Worm (Caenorhabditis elegans) whole organism, young adult: ENCODE data around the gene F08F1.4.

ENCODE experiments used
- B0261.1 ChIP-seq: sonication (generic microtip); optimal IDR thresholded peaks from 2 replicates; lab custom pipeline; 2016; ENCODE audit warnings: mild to moderate bottlenecking, missing genetic modification characterization, moderate library complexity, missing compliant biosample characterization
- B0336.3 ChIP-seq: fragments of 200-800 bp; sonication (Bioruptor generic); IDR thresholded peaks from 2 replicates; pipeline ENCODE4 v1.3.6; 2022; ENCODE audit warnings: missing genetic modification characterization, missing compliant biosample characterization
- F23B12.7 ChIP-seq: sonication (generic microtip); optimal IDR thresholded peaks from 2 replicates; lab custom pipeline; 2017; ENCODE audit warnings: missing genetic modification characterization, mild to moderate bottlenecking, missing compliant biosample characterization, antibody characterized with exemption, moderate library complexity; ENCODE audit not compliant: insufficient read depth
- F52B5.7 ChIP-seq: sonication (generic microtip); optimal IDR thresholded peaks from 2 replicates; lab custom pipeline; 2016; ENCODE audit warnings: mild to moderate bottlenecking, missing genetic modification characterization, missing compliant biosample characterization
- F55B11.4 ChIP-seq: sonication (generic microtip); optimal IDR thresholded peaks from 2 replicates; lab custom pipeline; 2016; ENCODE audit warnings: missing compliant biosample characterization, missing genetic modification characterization, borderline replicate concordance; ENCODE audit not compliant: insufficient read depth
- T07F8.4 ChIP-seq: sonication (generic microtip); optimal IDR thresholded peaks from 2 replicates; lab custom pipeline; 2016; ENCODE audit warnings: mild to moderate bottlenecking, missing genetic modification characterization, moderate library complexity, missing compliant biosample characterization
- T26A5.8 ChIP-seq: sonication (generic microtip); optimal IDR thresholded peaks from 2 replicates; lab custom pipeline; 2016; ENCODE audit warnings: missing genetic modification characterization, missing compliant biosample characterization
- Y53G8AR.9 ChIP-seq: fragments of 200-800 bp; sonication (Bioruptor generic); conservative IDR thresholded peaks from 2 replicates; pipeline ENCODE4 v1.3.6; 2022; ENCODE audit warnings: missing genetic modification reagents, missing genetic modification characterization, missing compliant biosample characterization
- Y79H2A.3 ChIP-seq: fragments of 200-800 bp; sonication (Bioruptor generic); conservative IDR thresholded peaks from 2 replicates; pipeline ENCODE4 v1.3.6; 2022; ENCODE audit warnings: missing genetic modification reagents, missing genetic modification characterization, missing compliant biosample characterization
- aptf-3 ChIP-seq: fragments of 200-800 bp; sonication (Bioruptor generic); IDR thresholded peaks from 2 replicates; pipeline ENCODE4 v1.3.6; 2022; ENCODE audit warnings: missing genetic modification characterization, missing compliant biosample characterization
- atf-7 ChIP-seq: sonication (generic microtip); optimal IDR thresholded peaks from 2 replicates; lab custom pipeline; 2017; ENCODE audit warnings: mild to moderate bottlenecking, missing genetic modification characterization, missing compliant biosample characterization
- attf-5 ChIP-seq: fragments of 200-800 bp; sonication (Bioruptor generic); optimal IDR thresholded peaks from 2 replicates; lab custom pipeline; 2018; ENCODE audit warnings: mild to moderate bottlenecking, missing genetic modification characterization, missing compliant biosample characterization
- bed-2 ChIP-seq: fragments of 200-800 bp; sonication (Bioruptor generic); IDR thresholded peaks from 2 replicates; pipeline ENCODE4 v1.3.6; 2022; ENCODE audit warnings: missing genetic modification reagents, missing genetic modification characterization, missing compliant biosample characterization
- ccch-3 ChIP-seq: fragments of 200-800 bp; sonication (Bioruptor generic); optimal IDR thresholded peaks from 2 replicates; lab custom pipeline; 2018; ENCODE audit warnings: mild to moderate bottlenecking, missing genetic modification characterization, missing compliant biosample characterization
- cebp-2 ChIP-seq: fragments of 200-800 bp; sonication (Bioruptor generic); IDR thresholded peaks from 2 replicates; pipeline ENCODE4 v1.3.6; 2022; ENCODE audit warnings: missing genetic modification characterization, missing compliant biosample characterization
- ceh-40 ChIP-seq: fragments of 200-800 bp; sonication (Bioruptor generic); IDR thresholded peaks from 2 replicates; pipeline ENCODE4 v1.3.6; 2022; ENCODE audit warnings: missing genetic modification characterization, missing compliant biosample characterization
- ceh-79 ChIP-seq: sonication (generic microtip); optimal IDR thresholded peaks from 2 replicates; lab custom pipeline; 2017; ENCODE audit warnings: mild to moderate bottlenecking, missing genetic modification characterization, missing compliant biosample characterization
- ceh-91 ChIP-seq: fragments of 200-800 bp; sonication (Bioruptor generic); IDR thresholded peaks from 2 replicates; pipeline ENCODE4 v1.3.6; 2022; ENCODE audit warnings: missing genetic modification reagents, missing genetic modification characterization, missing compliant biosample characterization
- die-1 ChIP-seq: sonication (generic microtip); optimal IDR thresholded peaks from 2 replicates; lab custom pipeline; 2016; ENCODE audit warnings: missing genotype, mild to moderate bottlenecking, missing genetic modification characterization, missing compliant biosample characterization
- dox-1 ChIP-seq: fragments of 200-800 bp; sonication (Bioruptor generic); IDR thresholded peaks from 2 replicates; pipeline ENCODE4 v1.3.6; 2022; ENCODE audit warnings: missing genetic modification reagents, missing genetic modification characterization, missing compliant biosample characterization
- dpl-1 ChIP-seq: fragments of 150-350 bp; optimal IDR thresholded peaks from 2 replicates; lab custom pipeline; 2014; ENCODE audit warnings: missing biosample characterization, missing genetic modification reagents, missing genetic modification characterization
- egrh-3 ChIP-seq: fragments of 200-800 bp; sonication (Bioruptor generic); IDR thresholded peaks from 2 replicates; pipeline ENCODE4 v1.3.6; 2022; ENCODE audit warnings: missing genetic modification reagents, missing genetic modification characterization, missing compliant biosample characterization
- ekl-4 ChIP-seq: fragments of 200-800 bp; sonication (Bioruptor generic); IDR thresholded peaks from 2 replicates; pipeline ENCODE4 v1.3.6; 2022; ENCODE audit warnings: missing genetic modification reagents, missing genetic modification characterization, missing compliant biosample characterization
- fkh-3 ChIP-seq: sonication (generic microtip); optimal IDR thresholded peaks from 2 replicates; lab custom pipeline; 2016; ENCODE audit warnings: mild to moderate bottlenecking, missing genetic modification characterization, missing compliant biosample characterization
- hrde-1 ChIP-seq: sonication (generic microtip); optimal IDR thresholded peaks from 2 replicates; lab custom pipeline; 2016; ENCODE audit warnings: missing genetic modification characterization, mild to moderate bottlenecking, missing compliant biosample characterization, moderate library complexity, missing genotype, missing genetic modification reagents, borderline replicate concordance
- let-526 ChIP-seq: fragments of 200-800 bp; sonication (Bioruptor generic); IDR thresholded peaks from 2 replicates; pipeline ENCODE4 v1.3.6; 2022; ENCODE audit warnings: missing genetic modification reagents, missing genetic modification characterization, missing compliant biosample characterization
- let-607 ChIP-seq, 2 experiments: fragments of 200-800 bp in 1 of 2; sonication (Bioruptor generic) in 1 of 2; sonication (generic microtip) in 1 of 2; optimal IDR thresholded peaks; 2 replicates each; lab custom pipeline; 2016 to 2018; ENCODE audit warnings: mild to moderate bottlenecking in 2 of 2, missing compliant biosample characterization in 2 of 2, missing genetic modification characterization in 2 of 2, moderate library complexity in 2 of 2, missing genotype in 1 of 2
- lin-26 ChIP-seq: fragments of 200-800 bp; sonication (Bioruptor generic); IDR thresholded peaks from 2 replicates; pipeline ENCODE4 v1.3.6; 2022; ENCODE audit warnings: missing genetic modification reagents, missing genetic modification characterization, missing compliant biosample characterization
- lsy-27 ChIP-seq: sonication (generic microtip); optimal IDR thresholded peaks from 2 replicates; lab custom pipeline; 2017; ENCODE audit warnings: missing genetic modification characterization, mild to moderate bottlenecking, missing compliant biosample characterization, antibody characterized with exemption, missing genotype, borderline replicate concordance; ENCODE audit not compliant: insufficient read depth
- madf-3 ChIP-seq: fragments of 200-800 bp; sonication (Bioruptor generic); IDR thresholded peaks from 2 replicates; pipeline ENCODE4 v1.3.6; 2022; ENCODE audit warnings: missing genetic modification reagents, missing genetic modification characterization, missing compliant biosample characterization
- mel-28 ChIP-seq: sonication (generic microtip); optimal IDR thresholded peaks from 2 replicates; lab custom pipeline; 2016; ENCODE audit warnings: borderline replicate concordance, mild to moderate bottlenecking, missing genetic modification characterization, missing compliant biosample characterization
- nfya-1 ChIP-seq: sonication (generic microtip); optimal IDR thresholded peaks from 2 replicates; lab custom pipeline; 2017; ENCODE audit warnings: antibody characterized with exemption, missing compliant biosample characterization, missing genetic modification characterization, borderline replicate concordance; ENCODE audit not compliant: insufficient read depth
- nhr-120 ChIP-seq: fragments of 200-800 bp; sonication (Bioruptor generic); IDR thresholded peaks from 2 replicates; pipeline ENCODE4 v1.3.6; 2022; ENCODE audit warnings: missing genetic modification characterization, missing compliant biosample characterization
- nhr-179 ChIP-seq: sonication (generic microtip); optimal IDR thresholded peaks from 2 replicates; lab custom pipeline; 2016; ENCODE audit warnings: mild to moderate bottlenecking, missing genetic modification characterization, missing compliant biosample characterization
- pbrm-1 ChIP-seq: fragments of 200-800 bp; sonication (Bioruptor generic); IDR thresholded peaks from 2 replicates; pipeline ENCODE4 v1.3.6; 2022; ENCODE audit warnings: missing genetic modification reagents, missing genetic modification characterization, missing compliant biosample characterization
- rpc-1 ChIP-seq, 2 experiments: fragments of 150-350 bp in 1 of 2; sonication (generic microtip) in 1 of 2; optimal IDR thresholded peaks; 2 replicates each; lab custom pipeline; 2014 to 2018; ENCODE audit warnings: missing biosample characterization in 1 of 2, missing genetic modification characterization in 1 of 2, missing genetic modification reagents in 1 of 2, missing genotype in 1 of 2
- snpc-4 ChIP-seq, 5 experiments: fragments of 150-350 bp in 1 of 5; sonication (generic microtip) in 4 of 5; optimal IDR thresholded peaks; 2 replicates each; lab custom pipeline; 2014 to 2018; ENCODE audit warnings: missing genetic modification characterization in 5 of 5, missing biosample characterization in 3 of 5, antibody characterized with exemption in 2 of 5, mild to moderate bottlenecking in 2 of 5, missing compliant biosample characterization in 2 of 5, missing genotype in 2 of 5, moderate library complexity in 2 of 5, missing genetic modification reagents in 1 of 5
- xnd-1 ChIP-seq: sonication (generic microtip); optimal IDR thresholded peaks from 2 replicates; lab custom pipeline; 2016; ENCODE audit warnings: missing genotype, missing genetic modification reagents, missing genetic modification characterization, missing compliant biosample characterization
- zim-3 ChIP-seq: sonication (generic microtip); optimal IDR thresholded peaks from 2 replicates; lab custom pipeline; 2017; ENCODE audit warnings: mild to moderate bottlenecking, missing genetic modification characterization, moderate library complexity, missing compliant biosample characterization
- ztf-22 ChIP-seq: fragments of 200-800 bp; sonication (Bioruptor generic); optimal IDR thresholded peaks from 2 replicates; lab custom pipeline; 2018; ENCODE audit warnings: mild to moderate bottlenecking, missing genetic modification characterization, moderate library complexity, missing compliant biosample characterization
- ztf-26 ChIP-seq: sonication (generic microtip); optimal IDR thresholded peaks from 2 replicates; lab custom pipeline; 2017; ENCODE audit warnings: missing genetic modification characterization, missing compliant biosample characterization

Gene F08F1.4

DNA sequence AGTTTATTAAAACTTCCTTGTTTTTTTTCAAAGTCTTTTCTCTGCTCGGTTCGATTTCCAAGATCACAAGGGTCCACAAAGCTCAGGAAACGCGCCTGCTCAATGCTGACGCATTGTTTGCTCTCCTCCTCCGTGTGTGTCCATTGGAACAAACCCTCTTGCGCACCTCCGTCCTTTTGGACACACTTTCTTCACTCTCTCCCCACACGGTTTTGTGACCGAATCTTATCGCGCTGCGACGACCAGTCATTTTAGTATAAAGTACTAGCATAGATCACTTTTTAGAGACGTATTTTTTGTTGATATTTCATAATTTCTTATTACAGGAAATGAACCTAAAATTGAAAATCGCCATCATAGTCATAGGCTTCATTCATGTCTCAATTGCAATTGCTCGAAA lies 45.0 kb upstream of the F08F1.4 start (continued):
- TF ChIP-seq T07F8.4 (tag; lab: Kevin White, UChicago) (no peak), mel-28 (no peak), F23B12.7 (tag; lab: Kevin White, UChicago) (peak; percentile 29), nhr-120 (no peak), ztf-22 (GFP tag; lab: Kevin White, UChicago) (no peak), ceh-91 (no peak), Y79H2A.3 (GFP tag; lab: Robert Waterston, UW) (no peak), let-526 (0 out of 2 replicates have a peak, but pooled peaks have one; percentile 53), pbrm-1 (no peak), madf-3 (GFP tag; lab: Robert Waterston, UW) (no peak), B0261.1 (tag; lab: Kevin White, UChicago) (peak; percentile 3), let-607 (tag; optimal IDR thresholded peaks at IDR 0.05; lab: Kevin White, UChicago) (peak in 1 of 2 experiments; percentile 28), ztf-26 (tag; lab: Kevin White, UChicago) (no peak), T26A5.8 (tag; lab: Kevin White, UChicago) (no peak), die-1 (no peak), lin-26 (GFP tag; lab: Robert Waterston, UW) (no peak), hrde-1 (no peak), nfya-1 (no peak), B0336.3 (no peak; the same call in 1 of the 2 replicates), egrh-3 (no peak), snpc-4 (GFP tag; optimal IDR thresholded peaks at IDR 0.05; lab: Kevin White, UChicago) (no peak), snpc-4 (tag; optimal IDR thresholded peaks at IDR 0.05; lab: Kevin White, UChicago) (peak in 1 of 4 experiments; percentile 48), cebp-2 (GFP tag; lab: Robert Waterston, UW) (no peak), Y53G8AR.9 (0 out of 2 replicates have a peak, but pooled peaks have one; percentile 43), ceh-40 (no peak), nhr-179 (tag; lab: Kevin White, UChicago) (no peak), dox-1 (no peak; the same call in 1 of the 2 replicates), xnd-1 (tag; lab: Kevin White, UChicago) (no peak), zim-3 (tag; lab: Kevin White, UChicago) (no peak), ceh-79 (tag; lab: Kevin White, UChicago) (no peak), dpl-1 (no peak), attf-5 (GFP tag; lab: Kevin White, UChicago) (peak; percentile 58), aptf-3 (no peak), ekl-4 (GFP tag; lab: Robert Waterston, UW) (no peak), atf-7 (peak; percentile 44), ccch-3 (no peak), F52B5.7 (tag; lab: Kevin White, UChicago) (no peak), bed-2 (GFP tag; lab: Robert Waterston, UW) (no peak), F55B11.4 (tag; lab: Kevin White, UChicago) (no peak), fkh-3 (tag; lab: Kevin White, UChicago) (no peak), lsy-27 (no peak), rpc-1 (optimal IDR thresholded peaks at IDR 0.05; lab: Kevin White, UChicago) (no peak), rpc-1 (tag; optimal IDR thresholded peaks at IDR 0.05; lab: Kevin White, UChicago) (no peak)
